Worm (Caenorhabditis elegans): ENCODE results near the gene fbxa-210.

DNA sequence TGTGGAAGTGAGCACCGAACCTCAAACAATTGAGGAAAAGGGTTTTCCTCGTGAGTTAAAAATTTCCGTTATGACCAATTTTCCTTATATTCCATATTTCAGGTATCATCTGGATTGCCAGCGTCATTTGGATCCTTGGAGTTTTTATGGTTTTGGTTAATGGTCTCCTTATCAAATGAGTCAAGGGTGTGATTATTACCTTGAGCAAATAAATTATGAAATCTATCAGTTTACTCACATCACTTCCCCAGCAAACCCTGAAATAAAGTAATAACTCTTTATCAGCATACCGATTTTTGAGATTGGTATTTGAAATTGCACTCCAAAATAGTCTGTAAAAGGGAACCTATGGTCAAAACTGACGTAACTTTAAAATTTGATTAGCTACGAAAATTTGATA lies 19.3 kb downstream of the fbxa-210 start:
- no peak for TF ChIP-seq snpc-4 (tag; optimal IDR thresholded peaks at IDR 0.05)
- TF ChIP-seq lin-13 (GFP tag; optimal IDR thresholded peaks at IDR 0.05), result no peak
- no peak for TF ChIP-seq nhr-10 (tag; optimal IDR thresholded peaks at IDR 0.05)
- TF ChIP-seq nhr-41 (GFP tag; IDR thresholded peaks at IDR 0.05), result no peak
